Fruit fly (Drosophila melanogaster) whole organism, embryonic: ENCODE data around the gene CG6195.

Experiments
- Antp ChIP-seq: fragments of 200-800 bp; sonication (Bioruptor generic); optimal IDR thresholded peaks from 3 replicates; lab custom pipeline; 2016; ENCODE audit warnings: missing biosample characterization, missing genetic modification characterization
- BEAF-32 ChIP-seq: fragments of 200-800 bp; sonication (Bioruptor generic); optimal IDR thresholded peaks from 3 replicates; lab custom pipeline; 2017; ENCODE audit warnings: missing biosample characterization, missing genetic modification characterization, mild to moderate bottlenecking, moderate library complexity, missing genetic modification reagents
- Bdp1 ChIP-seq: fragments of 200-800 bp; sonication (Bioruptor generic); optimal IDR thresholded peaks from 3 replicates; lab custom pipeline; 2016; ENCODE audit warnings: missing biosample characterization, missing genetic modification characterization
- CG11247 ChIP-seq: fragments of 200-800 bp; sonication (Bioruptor generic); IDR thresholded peaks from 2 replicates; pipeline ENCODE4 v1.3.6; 2022; ENCODE audit warnings: missing biosample characterization, missing genetic modification characterization
- CG12391 ChIP-seq: fragments of 200-800 bp; sonication (Bioruptor generic); optimal IDR thresholded peaks from 3 replicates; lab custom pipeline; 2018; ENCODE audit warnings: missing biosample characterization, mild to moderate bottlenecking, missing genetic modification characterization, moderate library complexity
- CG13287 ChIP-seq: fragments of 200-800 bp; sonication (Bioruptor generic); IDR thresholded peaks from 2 replicates; pipeline ENCODE4 v1.3.6; 2022; ENCODE audit warnings: missing biosample characterization, missing genetic modification characterization; ENCODE audit not compliant: partially characterized antibody
- CG15514 ChIP-seq: fragments of 200-800 bp; sonication (Bioruptor generic); optimal IDR thresholded peaks from 3 replicates; lab custom pipeline; 2017; ENCODE audit warnings: missing biosample characterization, missing genetic modification characterization, mild to moderate bottlenecking, moderate library complexity, missing genetic modification reagents
- CG16863 ChIP-seq: fragments of 200-800 bp; sonication (Bioruptor generic); optimal IDR thresholded peaks from 3 replicates; lab custom pipeline; 2016; ENCODE audit warnings: missing biosample characterization, missing genetic modification characterization
- CG17568 ChIP-seq: fragments of 200-800 bp; sonication (Bioruptor generic); optimal IDR thresholded peaks from 2 replicates; lab custom pipeline; 2018; ENCODE audit warnings: missing biosample characterization, mild to moderate bottlenecking, missing genetic modification characterization, moderate library complexity
- CG1832 ChIP-seq: fragments of 200-800 bp; sonication (Bioruptor generic); optimal IDR thresholded peaks from 2 replicates; lab custom pipeline; 2017; ENCODE audit warnings: missing biosample characterization, mild to moderate bottlenecking, missing genetic modification characterization, inconsistent platforms
- CG18599 ChIP-seq: fragments of 200-800 bp; sonication (Bioruptor generic); optimal IDR thresholded peaks from 3 replicates; lab custom pipeline; 2017; ENCODE audit warnings: missing biosample characterization, missing genetic modification characterization, mild to moderate bottlenecking, moderate library complexity, missing genetic modification reagents
- CG31441 ChIP-seq: fragments of 200-800 bp; sonication (Bioruptor generic); IDR thresholded peaks from 2 replicates; pipeline ENCODE4 v1.3.6; 2022; ENCODE audit warnings: missing biosample characterization, missing genetic modification characterization
- CG32767 ChIP-seq: fragments of 200-800 bp; sonication (Bioruptor generic); IDR thresholded peaks from 2 replicates; pipeline ENCODE4 v1.3.6; 2022; ENCODE audit warnings: missing biosample characterization, missing genetic modification characterization
- CG33213 ChIP-seq: fragments of 200-800 bp; sonication (Bioruptor generic); optimal IDR thresholded peaks from 3 replicates; lab custom pipeline; 2016; ENCODE audit warnings: missing biosample characterization, missing genetic modification characterization
- CG43689 ChIP-seq: fragments of 200-800 bp; sonication (Bioruptor generic); IDR thresholded peaks from 2 replicates; pipeline ENCODE4 v1.3.6; 2022; ENCODE audit warnings: missing biosample characterization, missing genetic modification characterization
- CG5245 ChIP-seq: fragments of 200-800 bp; sonication (Bioruptor generic); optimal IDR thresholded peaks from 3 replicates; lab custom pipeline; 2016; ENCODE audit warnings: missing biosample characterization, missing genetic modification characterization
- CG7556 ChIP-seq: fragments of 200-800 bp; sonication (Bioruptor generic); optimal IDR thresholded peaks from 2 replicates; lab custom pipeline; 2017; ENCODE audit warnings: missing biosample characterization, mild to moderate bottlenecking, missing genetic modification characterization
- CG7745 ChIP-seq: fragments of 200-800 bp; sonication (Bioruptor generic); optimal IDR thresholded peaks from 2 replicates; lab custom pipeline; 2018; ENCODE audit warnings: missing biosample characterization, mild to moderate bottlenecking, missing genetic modification characterization, moderate library complexity
- CG7786 ChIP-seq: fragments of 200-800 bp; sonication (Bioruptor generic); optimal IDR thresholded peaks from 2 replicates; lab custom pipeline; 2016; ENCODE audit warnings: missing biosample characterization, missing genetic modification characterization
- CG7963 ChIP-seq: fragments of 200-800 bp; sonication (Bioruptor generic); IDR thresholded peaks from 3 replicates; pipeline ENCODE4 v1.3.6; 2022; ENCODE audit warnings: missing biosample characterization, missing genetic modification characterization; ENCODE audit not compliant: partially characterized antibody
- CG8388 ChIP-seq: fragments of 200-800 bp; sonication (Bioruptor generic); optimal IDR thresholded peaks from 2 replicates; lab custom pipeline; 2019; ENCODE audit warnings: missing biosample characterization, mild to moderate bottlenecking, missing genetic modification characterization, moderate library complexity
- CG9817 ChIP-seq: fragments of 200-800 bp; sonication (Bioruptor generic); optimal IDR thresholded peaks from 2 replicates; lab custom pipeline; 2018; ENCODE audit warnings: missing biosample characterization, mild to moderate bottlenecking, missing genetic modification characterization, moderate library complexity
- CG9932 ChIP-seq: fragments of 200-800 bp; sonication (Bioruptor generic); IDR thresholded peaks from 2 replicates; pipeline ENCODE4 v1.3.6; 2022; ENCODE audit warnings: missing biosample characterization, missing genetic modification characterization
- Dbx ChIP-seq: fragments of 200-800 bp; sonication (Bioruptor generic); IDR thresholded peaks from 3 replicates; pipeline ENCODE4 v1.3.6; 2022; ENCODE audit warnings: missing biosample characterization, missing genetic modification characterization
- Deaf1 ChIP-seq: fragments of 200-800 bp; optimal IDR thresholded peaks from 3 replicates; lab custom pipeline; 2019; ENCODE audit warnings: missing biosample characterization, mild to moderate bottlenecking, missing genetic modification characterization, moderate library complexity
- Doc2 ChIP-seq: fragments of 200-800 bp; sonication (Bioruptor generic); IDR thresholded peaks from 2 replicates; pipeline ENCODE4 v1.3.6; 2022; ENCODE audit warnings: missing biosample characterization, missing genetic modification characterization
- E2f1 ChIP-seq: fragments of 200-800 bp; sonication (Bioruptor generic); IDR thresholded peaks from 2 replicates; pipeline ENCODE4 v1.3.6; 2022; ENCODE audit warnings: missing biosample characterization, missing genetic modification characterization
- E2f2 ChIP-seq: fragments of 200-800 bp; sonication (Bioruptor generic); IDR thresholded peaks from 2 replicates; pipeline ENCODE4 v1.3.6; 2022; ENCODE audit warnings: missing biosample characterization, missing genetic modification characterization
- ERR ChIP-seq: fragments of 200-800 bp; sonication (Bioruptor generic); optimal IDR thresholded peaks from 2 replicates; lab custom pipeline; 2016; ENCODE audit warnings: missing biosample characterization, missing genetic modification characterization
- Fer2 ChIP-seq: fragments of 200-800 bp; sonication (Bioruptor generic); optimal IDR thresholded peaks from 2 replicates; lab custom pipeline; 2018; ENCODE audit warnings: missing biosample characterization, mild to moderate bottlenecking, missing genetic modification characterization, moderate library complexity
- HLHmδ ChIP-seq: fragments of 200-800 bp; sonication (Bioruptor generic); optimal IDR thresholded peaks from 2 replicates; lab custom pipeline; 2018; ENCODE audit warnings: missing biosample characterization, mild to moderate bottlenecking, missing genetic modification characterization, moderate library complexity
- HmgZ ChIP-seq: fragments of 200-800 bp; sonication (Bioruptor generic); optimal IDR thresholded peaks from 2 replicates; lab custom pipeline; 2018; ENCODE audit warnings: missing biosample characterization, mild to moderate bottlenecking, missing genetic modification characterization
- Hr78 ChIP-seq, 2 experiments: fragments of 200-800 bp in 1 of 2; fragments of >200 bp in 1 of 2; sonication (Bioruptor generic) in 1 of 2; optimal IDR thresholded peaks; 2 replicates each; lab custom pipeline; 2017 to 2019; ENCODE audit warnings: missing biosample characterization in 2 of 2, missing genetic modification characterization in 2 of 2, mild to moderate bottlenecking in 1 of 2, moderate library complexity in 1 of 2
- Mes4 ChIP-seq: fragments of 200-800 bp; sonication (Bioruptor generic); optimal IDR thresholded peaks from 2 replicates; lab custom pipeline; 2016; ENCODE audit warnings: missing biosample characterization, missing genetic modification characterization
- Nf-YB ChIP-seq: fragments of 200-800 bp; sonication (Bioruptor generic); optimal IDR thresholded peaks from 3 replicates; lab custom pipeline; 2019; ENCODE audit warnings: missing biosample characterization, mild to moderate bottlenecking, missing genetic modification characterization, moderate library complexity
- Nf-YC ChIP-seq: fragments of 200-800 bp; optimal IDR thresholded peaks from 3 replicates; lab custom pipeline; 2019; ENCODE audit warnings: missing biosample characterization, mild to moderate bottlenecking, missing genetic modification characterization, moderate library complexity
- Ptx1 ChIP-seq: fragments of 200-800 bp; sonication (Bioruptor generic); IDR thresholded peaks from 2 replicates; pipeline ENCODE4 v1.3.6; 2022; ENCODE audit warnings: missing biosample characterization, missing genetic modification characterization
- Sin3A ChIP-seq: fragments of >200 bp; optimal IDR thresholded peaks from 2 replicates; lab custom pipeline; 2018
- aop ChIP-seq: fragments of 200-800 bp; sonication (Bioruptor generic); IDR thresholded peaks from 2 replicates; pipeline ENCODE4 v1.3.6; 2022; ENCODE audit warnings: missing biosample characterization, missing genetic modification characterization
- ase ChIP-seq: fragments of 200-800 bp; sonication (Bioruptor generic); IDR thresholded peaks from 3 replicates; pipeline ENCODE4 v1.3.6; 2022; ENCODE audit warnings: missing biosample characterization, missing genetic modification characterization
- danr ChIP-seq: fragments of 200-800 bp; sonication (Bioruptor generic); IDR thresholded peaks from 2 replicates; pipeline ENCODE4 v1.3.6; 2022; ENCODE audit warnings: missing biosample characterization, missing genetic modification characterization
- grn ChIP-seq: fragments of 200-800 bp; sonication (Bioruptor generic); optimal IDR thresholded peaks from 3 replicates; lab custom pipeline; 2017; ENCODE audit warnings: missing biosample characterization, missing genetic modification characterization
- inv ChIP-seq: fragments of 200-800 bp; sonication (Bioruptor generic); IDR thresholded peaks from 2 replicates; pipeline ENCODE4 v1.3.6; 2022; ENCODE audit warnings: missing biosample characterization, missing genetic modification characterization; ENCODE audit not compliant: partially characterized antibody
- kah ChIP-seq: fragments of 200-800 bp; sonication (Bioruptor generic); optimal IDR thresholded peaks from 2 replicates; lab custom pipeline; 2018; ENCODE audit warnings: missing biosample characterization, mild to moderate bottlenecking, missing genetic modification characterization
- knrl ChIP-seq: fragments of 200-800 bp; sonication (Bioruptor generic); IDR thresholded peaks from 3 replicates; pipeline ENCODE4 v1.3.6; 2022; ENCODE audit warnings: missing biosample characterization, missing genetic modification characterization; ENCODE audit not compliant: partially characterized antibody
- lmd ChIP-seq: fragments of 200-800 bp; sonication (Bioruptor generic); IDR thresholded peaks from 2 replicates; pipeline ENCODE4 v1.3.6; 2022; ENCODE audit warnings: missing biosample characterization, missing genetic modification characterization
- p53 ChIP-seq: fragments of 200-800 bp; sonication (Bioruptor generic); optimal IDR thresholded peaks from 2 replicates; lab custom pipeline; 2016; ENCODE audit warnings: missing biosample characterization, missing genetic modification characterization
- slbo ChIP-seq: fragments of 200-800 bp; sonication (Bioruptor generic); IDR thresholded peaks from 2 replicates; pipeline ENCODE4 v1.3.6; 2022; ENCODE audit warnings: missing biosample characterization, missing genetic modification characterization
- zf30C ChIP-seq: fragments of 200-800 bp; sonication (Bioruptor generic); optimal IDR thresholded peaks from 3 replicates; lab custom pipeline; 2018; ENCODE audit warnings: missing biosample characterization, mild to moderate bottlenecking, missing genetic modification characterization
- zfh2 ChIP-seq: fragments of 200-800 bp; sonication (Bioruptor generic); optimal IDR thresholded peaks from 2 replicates; lab custom pipeline; 2016; ENCODE audit warnings: missing biosample characterization, missing genetic modification characterization

Gene CG6195

dm6 chr3R:19648289-19648916 is at the start of gene CG6195, which contains the start of gene CG31220 (continued):
- TF ChIP-seq Doc2 (GFP tag; lab: Robert Waterston, UW): no peak
- TF ChIP-seq kah (GFP tag; lab: Kevin White, UChicago): no peak
- TF ChIP-seq knrl: no peak; the same call in 1 of the 3 replicates
- TF ChIP-seq danr (GFP tag; lab: Robert Waterston, UW): no peak
- TF ChIP-seq Nf-YB: no peak
- TF ChIP-seq aop (GFP tag; lab: Robert Waterston, UW): no peak
- TF ChIP-seq CG33213: no peak
- no peak for TF ChIP-seq CG17568 (GFP tag; lab: Kevin White, UChicago)
- no peak for TF ChIP-seq Hr78 (GFP tag; optimal IDR thresholded peaks at IDR 0.05; lab: Kevin White, UChicago)
- TF ChIP-seq CG16863 (GFP tag; lab: Kevin White, UChicago): peak; percentile 2
- TF ChIP-seq CG18599 (GFP tag; lab: Kevin White, UChicago): no peak
- no peak for TF ChIP-seq E2f1
- no peak for TF ChIP-seq CG9932 (GFP tag; lab: Robert Waterston, UW)
- TF ChIP-seq HLHmδ (GFP tag; lab: Kevin White, UChicago): no peak
- no peak for TF ChIP-seq CG31441 (GFP tag; lab: Robert Waterston, UW)
- no peak for TF ChIP-seq CG1832 (GFP tag; lab: Kevin White, UChicago)
- peak; percentile 5 for TF ChIP-seq Nf-YC
- TF ChIP-seq CG32767: 0 out of 2 replicates have a peak, but pooled peaks have one; percentile 35
- TF ChIP-seq slbo (GFP tag; lab: Robert Waterston, UW): peak; percentile 33; the same call in 1 of the 2 replicates
- peak; percentile 24 for TF ChIP-seq zfh2 (GFP tag; lab: Kevin White, UChicago)
- TF ChIP-seq CG12391 (tag; lab: Kevin White, UChicago): peak; percentile 29
- no peak for TF ChIP-seq CG7745
- peak; percentile 27 for TF ChIP-seq HmgZ (tag; lab: Kevin White, UChicago)
- no peak for TF ChIP-seq Deaf1 (tag; lab: Kevin White, UChicago)
- TF ChIP-seq Sin3A (lab: Kevin White, UChicago): peak; percentile 48
- no peak for TF ChIP-seq CG8388 (GFP tag; lab: Kevin White, UChicago)
- TF ChIP-seq zf30C (GFP tag; lab: Kevin White, UChicago): no peak
- no peak for TF ChIP-seq CG43689 (GFP tag; lab: Robert Waterston, UW)
- no peak for TF ChIP-seq CG7556 (GFP tag; lab: Kevin White, UChicago)
- TF ChIP-seq Ptx1 (GFP tag; lab: Robert Waterston, UW): no peak
- no peak for TF ChIP-seq CG7963 (GFP tag; lab: Robert Waterston, UW)
- TF ChIP-seq Bdp1 (GFP tag; lab: Kevin White, UChicago): no peak
- no peak for TF ChIP-seq Dbx
- no peak; the same call in 1 of the 2 replicates for TF ChIP-seq CG13287 (GFP tag; lab: Robert Waterston, UW)
- TF ChIP-seq ase (GFP tag; lab: Robert Waterston, UW): no peak
- no peak for TF ChIP-seq CG9817 (tag; lab: Kevin White, UChicago)
- no peak for TF ChIP-seq ERR (GFP tag; lab: Kevin White, UChicago)
- peak; percentile 89 for TF ChIP-seq CG5245
- peak; percentile 53 for TF ChIP-seq CG15514 (GFP tag; lab: Kevin White, UChicago)
- no peak for TF ChIP-seq grn
- TF ChIP-seq p53 (GFP tag; lab: Kevin White, UChicago): no peak
- TF ChIP-seq inv (GFP tag; lab: Robert Waterston, UW): no peak
- TF ChIP-seq BEAF-32 (GFP tag; lab: Kevin White, UChicago): peak; percentile 56
- TF ChIP-seq lmd (GFP tag; lab: Robert Waterston, UW): no peak
- TF ChIP-seq Antp: peak; percentile 13
- TF ChIP-seq CG11247 (GFP tag; lab: Robert Waterston, UW): peak; percentile 33; the same call in 1 of the 2 replicates
- TF ChIP-seq CG7786: no peak
- no peak for TF ChIP-seq Fer2
- peak; percentile 40; the same call in 1 of the 2 replicates for TF ChIP-seq E2f2 (GFP tag; lab: Robert Waterston, UW)
- TF ChIP-seq Mes4 (GFP tag; lab: Kevin White, UChicago): peak; percentile 28
